Worm (Caenorhabditis elegans): ENCODE measurements around the gene meg-2.

The meg-2 gene

ce11 chrX:13914289-13914688 is 11.6 kb downstream of the meg-2 start, which contains the start of gene Y26E6A.2:
TSS of gene Y26E6A.2 (minus strand) at chrX:13914389.
- TF ChIP-seq ceh-43 (GFP tag; optimal IDR thresholded peaks at IDR 0.05) (no peak), ceh-39 (tag; optimal IDR thresholded peaks at IDR 0.05) (no peak), M03D4.4 (tag; optimal IDR thresholded peaks at IDR 0.05) (no peak), ztf-11 (tag; optimal IDR thresholded peaks at IDR 0.05) (no peak), elt-3 (tag; optimal IDR thresholded peaks at IDR 0.05) (no peak), nhr-12 (tag; optimal IDR thresholded peaks at IDR 0.05) (no peak), nhr-2 (tag; optimal IDR thresholded peaks at IDR 0.05) (no peak), pha-4 (tag; optimal IDR thresholded peaks at IDR 0.05) (no peak), zip-8 (tag; optimal IDR thresholded peaks at IDR 0.05) (no peak), cnd-1 (tag; optimal IDR thresholded peaks at IDR 0.05) (no peak), mab-5 (tag; optimal IDR thresholded peaks at IDR 0.05) (no peak), unc-39 (tag; optimal IDR thresholded peaks at IDR 0.05) (no peak), unc-120 (tag; optimal IDR thresholded peaks at IDR 0.05; ENCODE audit: poor library complexity, severe bottlenecking) (no peak)

- TF ChIP-seq lin-13 (tag; optimal IDR thresholded peaks at IDR 0.05) (no peak), lsy-2 (tag; optimal IDR thresholded peaks at IDR 0.05) (no peak)
Observed at ce11 chrX:13913641-13914040, 12.3 kb downstream of the meg-2 start.

- TF ChIP-seq snpc-4 (tag; optimal IDR thresholded peaks at IDR 0.05): no peak
- no peak for TF ChIP-seq ham-2 (GFP tag; optimal IDR thresholded peaks at IDR 0.05)
Observed at ce11 chrX:13909850-13910249, 16.1 kb downstream of the meg-2 start, which contains the start of gene Y26E6A.3. TSS of gene Y26E6A.3 (minus strand) at chrX:13909950.

ce11 chrX:13903769-13904168 is 22.2 kb downstream of the meg-2 start:
- no peak for TF ChIP-seq nhr-237 (tag; optimal IDR thresholded peaks at IDR 0.05)
- no peak for TF ChIP-seq bed-3 (GFP tag; optimal IDR thresholded peaks at IDR 0.05)
- TF ChIP-seq snpc-4 (tag; optimal IDR thresholded peaks at IDR 0.05): no peak
- TF ChIP-seq nhr-28 (tag; optimal IDR thresholded peaks at IDR 0.05): no peak
- TF ChIP-seq mab-5 (tag; optimal IDR thresholded peaks at IDR 0.05): no peak
- TF ChIP-seq nhr-76 (tag; optimal IDR thresholded peaks at IDR 0.05): no peak
- TF ChIP-seq M03D4.4 (tag; optimal IDR thresholded peaks at IDR 0.05): no peak
- TF ChIP-seq blmp-1 (tag; optimal IDR thresholded peaks at IDR 0.05): no peak
- TF ChIP-seq mls-2 (tag; optimal IDR thresholded peaks at IDR 0.05): no peak
- no peak for TF ChIP-seq elt-3 (tag; optimal IDR thresholded peaks at IDR 0.05)
- no peak for TF ChIP-seq ceh-43 (GFP tag; optimal IDR thresholded peaks at IDR 0.05)

- TF ChIP-seq unc-62 (GFP tag; optimal IDR thresholded peaks at IDR 0.05) (no peak), elt-1 (tag; optimal IDR thresholded peaks at IDR 0.05; ENCODE audit: borderline replicate concordance, insufficient read depth) (no peak)
Observed at ce11 chrX:13903328-13903727, 22.6 kb downstream of the meg-2 start, which contains the start of gene sra-39. TSS of gene sra-39 (minus strand) at chrX:13903428.

DNA sequence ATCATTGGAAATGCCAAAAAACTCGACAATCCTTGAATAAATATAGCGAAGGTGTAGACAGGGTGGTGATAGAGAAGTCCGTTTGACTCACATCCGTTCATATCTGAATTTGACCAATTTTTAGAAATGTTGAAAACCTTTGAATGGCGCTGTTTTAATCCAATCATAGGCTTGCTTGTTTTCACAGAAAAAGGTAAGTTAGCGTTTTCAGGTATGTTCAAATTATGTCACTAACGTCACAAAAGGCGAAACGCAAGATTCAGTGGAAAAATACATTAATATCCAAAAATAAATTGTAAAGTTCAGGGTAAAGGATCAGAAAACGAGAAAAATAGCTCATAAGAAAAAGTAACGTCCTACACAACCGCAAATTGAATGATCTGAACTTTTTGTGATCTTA is 25.9 kb downstream of the meg-2 start, which contains the start of gene sra-38:
Gene sra-38, minus strand, starts transcription at position 101 of the 400 bp plus-strand sequence.
- TF ChIP-seq flh-1 (GFP tag; optimal IDR thresholded peaks at IDR 0.05) (no peak), nhr-28 (tag; optimal IDR thresholded peaks at IDR 0.05) (no peak), ceh-39 (tag; optimal IDR thresholded peaks at IDR 0.05) (no peak), mep-1 (tag; optimal IDR thresholded peaks at IDR 0.05) (no peak), blmp-1 (tag; optimal IDR thresholded peaks at IDR 0.05) (no peak), hlh-1 (tag; optimal IDR thresholded peaks at IDR 0.05) (no peak), unc-62 (GFP tag; optimal IDR thresholded peaks at IDR 0.05) (no peak), lsy-2 (tag; optimal IDR thresholded peaks at IDR 0.05) (no peak), unc-39 (tag; optimal IDR thresholded peaks at IDR 0.05) (no peak), M03D4.4 (tag; optimal IDR thresholded peaks at IDR 0.05) (no peak), nhr-76 (tag; optimal IDR thresholded peaks at IDR 0.05) (no peak), cnd-1 (tag; optimal IDR thresholded peaks at IDR 0.05) (no peak), mab-5 (tag; optimal IDR thresholded peaks at IDR 0.05) (no peak), elt-3 (tag; optimal IDR thresholded peaks at IDR 0.05) (no peak), ceh-83 (GFP tag; optimal IDR thresholded peaks at IDR 0.05) (no peak), bed-3 (GFP tag; optimal IDR thresholded peaks at IDR 0.05) (no peak)

DNA sequence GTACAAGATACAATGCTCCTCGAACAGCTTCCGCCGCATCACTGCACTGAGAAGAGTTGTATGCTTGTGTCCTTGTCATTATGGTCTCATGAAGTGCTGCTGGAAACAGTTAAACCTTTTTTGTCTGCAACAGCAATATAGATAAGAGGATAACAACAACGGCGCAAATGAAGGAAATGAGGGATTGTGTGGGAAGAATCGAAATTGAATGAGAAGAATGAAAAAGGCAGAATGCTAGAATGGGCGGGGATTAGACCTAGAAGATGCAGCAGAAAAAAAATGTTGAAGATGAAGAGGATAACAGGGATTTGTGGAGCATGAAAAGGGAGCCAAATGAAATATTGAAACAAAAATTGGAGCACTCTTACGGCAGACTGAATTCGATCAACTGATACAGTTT is 32.7 kb downstream of the meg-2 start, which contains the start of gene sra-37:
Gene sra-37, minus strand, starts transcription at position 101 of the 400 bp plus-strand sequence.
- TF ChIP-seq bed-3 (GFP tag; optimal IDR thresholded peaks at IDR 0.05) (no peak), unc-62 (GFP tag; optimal IDR thresholded peaks at IDR 0.05) (no peak), snpc-4 (tag; optimal IDR thresholded peaks at IDR 0.05) (no peak), ces-1 (GFP tag; optimal IDR thresholded peaks at IDR 0.05) (no peak), nhr-28 (tag; optimal IDR thresholded peaks at IDR 0.05) (no peak), unc-120 (tag; optimal IDR thresholded peaks at IDR 0.05; ENCODE audit: poor library complexity, severe bottlenecking) (no peak)
